Worm (Caenorhabditis elegans) whole organism, young adult: ENCODE data around the gene T25G12.13.

Experiments
- B0261.1 ChIP-seq: sonication (generic microtip); optimal IDR thresholded peaks from 2 replicates; lab custom pipeline; 2016; ENCODE audit warnings: mild to moderate bottlenecking, missing genetic modification characterization, moderate library complexity, missing compliant biosample characterization
- C06A6.2 ChIP-seq: fragments of 200-800 bp; sonication (Bioruptor generic); conservative IDR thresholded peaks from 2 replicates; pipeline ENCODE4 v1.3.6; 2022; ENCODE audit warnings: missing genetic modification characterization, missing compliant biosample characterization
- F10E7.11 ChIP-seq: sonication (generic microtip); optimal IDR thresholded peaks from 2 replicates; lab custom pipeline; 2017; ENCODE audit warnings: mild to moderate bottlenecking, missing genetic modification characterization, moderate library complexity, missing compliant biosample characterization
- F22D6.2 ChIP-seq: sonication (generic microtip); optimal IDR thresholded peaks from 2 replicates; lab custom pipeline; 2016; ENCODE audit warnings: mild to moderate bottlenecking, missing genetic modification characterization, missing compliant biosample characterization
- F37B4.10 ChIP-seq: fragments of 200-800 bp; sonication (Bioruptor generic); IDR thresholded peaks from 2 replicates; pipeline ENCODE4 v1.3.6; 2022; ENCODE audit warnings: missing genetic modification characterization, missing compliant biosample characterization
- F55B11.4 ChIP-seq: sonication (generic microtip); optimal IDR thresholded peaks from 2 replicates; lab custom pipeline; 2016; ENCODE audit warnings: missing compliant biosample characterization, missing genetic modification characterization, borderline replicate concordance; ENCODE audit not compliant: insufficient read depth
- F57A8.1 ChIP-seq: fragments of 200-800 bp; sonication (Bioruptor generic); optimal IDR thresholded peaks from 2 replicates; lab custom pipeline; 2018; ENCODE audit warnings: mild to moderate bottlenecking, missing genetic modification characterization, moderate library complexity, missing compliant biosample characterization
- K12H6.12 ChIP-seq: fragments of 200-800 bp; sonication (Bioruptor generic); optimal IDR thresholded peaks from 2 replicates; lab custom pipeline; 2018; ENCODE audit warnings: mild to moderate bottlenecking, missing genetic modification characterization, missing compliant biosample characterization
- T26A5.8 ChIP-seq: sonication (generic microtip); optimal IDR thresholded peaks from 2 replicates; lab custom pipeline; 2016; ENCODE audit warnings: missing genetic modification characterization, missing compliant biosample characterization
- Y56A3A.18 ChIP-seq: fragments of 200-800 bp; sonication (Bioruptor generic); IDR thresholded peaks from 2 replicates; pipeline ENCODE4 v1.3.6; 2022; ENCODE audit warnings: missing genetic modification reagents, missing genetic modification characterization, missing compliant biosample characterization
- Y79H2A.3 ChIP-seq: fragments of 200-800 bp; sonication (Bioruptor generic); conservative IDR thresholded peaks from 2 replicates; pipeline ENCODE4 v1.3.6; 2022; ENCODE audit warnings: missing genetic modification reagents, missing genetic modification characterization, missing compliant biosample characterization
- ZK185.1 ChIP-seq: sonication (generic microtip); optimal IDR thresholded peaks from 2 replicates; lab custom pipeline; 2016; ENCODE audit warnings: mild to moderate bottlenecking, missing genetic modification characterization, missing compliant biosample characterization; ENCODE audit not compliant: poor library complexity, severe bottlenecking
- aptf-3 ChIP-seq: fragments of 200-800 bp; sonication (Bioruptor generic); IDR thresholded peaks from 2 replicates; pipeline ENCODE4 v1.3.6; 2022; ENCODE audit warnings: missing genetic modification characterization, missing compliant biosample characterization
- atf-7 ChIP-seq: sonication (generic microtip); optimal IDR thresholded peaks from 2 replicates; lab custom pipeline; 2017; ENCODE audit warnings: mild to moderate bottlenecking, missing genetic modification characterization, missing compliant biosample characterization
- attf-5 ChIP-seq: fragments of 200-800 bp; sonication (Bioruptor generic); optimal IDR thresholded peaks from 2 replicates; lab custom pipeline; 2018; ENCODE audit warnings: mild to moderate bottlenecking, missing genetic modification characterization, missing compliant biosample characterization
- bed-2 ChIP-seq: fragments of 200-800 bp; sonication (Bioruptor generic); IDR thresholded peaks from 2 replicates; pipeline ENCODE4 v1.3.6; 2022; ENCODE audit warnings: missing genetic modification reagents, missing genetic modification characterization, missing compliant biosample characterization
- ccch-3 ChIP-seq: fragments of 200-800 bp; sonication (Bioruptor generic); optimal IDR thresholded peaks from 2 replicates; lab custom pipeline; 2018; ENCODE audit warnings: mild to moderate bottlenecking, missing genetic modification characterization, missing compliant biosample characterization
- ceh-40 ChIP-seq: fragments of 200-800 bp; sonication (Bioruptor generic); IDR thresholded peaks from 2 replicates; pipeline ENCODE4 v1.3.6; 2022; ENCODE audit warnings: missing genetic modification characterization, missing compliant biosample characterization
- ceh-58 ChIP-seq: fragments of 200-800 bp; sonication (Bioruptor generic); IDR thresholded peaks from 2 replicates; pipeline ENCODE4 v1.3.6; 2022; ENCODE audit warnings: missing genetic modification characterization, missing compliant biosample characterization
- ceh-79 ChIP-seq: sonication (generic microtip); optimal IDR thresholded peaks from 2 replicates; lab custom pipeline; 2017; ENCODE audit warnings: mild to moderate bottlenecking, missing genetic modification characterization, missing compliant biosample characterization
- chd-7 ChIP-seq: sonication (generic microtip); optimal IDR thresholded peaks from 2 replicates; lab custom pipeline; 2016; ENCODE audit warnings: mild to moderate bottlenecking, missing genetic modification characterization, moderate library complexity, missing compliant biosample characterization
- die-1 ChIP-seq: sonication (generic microtip); optimal IDR thresholded peaks from 2 replicates; lab custom pipeline; 2016; ENCODE audit warnings: missing genotype, mild to moderate bottlenecking, missing genetic modification characterization, missing compliant biosample characterization
- dox-1 ChIP-seq: fragments of 200-800 bp; sonication (Bioruptor generic); IDR thresholded peaks from 2 replicates; pipeline ENCODE4 v1.3.6; 2022; ENCODE audit warnings: missing genetic modification reagents, missing genetic modification characterization, missing compliant biosample characterization
- egl-44 ChIP-seq: fragments of 200-800 bp; sonication (Bioruptor generic); IDR thresholded peaks from 2 replicates; pipeline ENCODE4 v1.3.6; 2022; ENCODE audit warnings: missing genetic modification reagents, missing genetic modification characterization, missing compliant biosample characterization
- gei-17 ChIP-seq: fragments of 200-800 bp; sonication (Bioruptor generic); optimal IDR thresholded peaks from 2 replicates; lab custom pipeline; 2018; ENCODE audit warnings: mild to moderate bottlenecking, missing genetic modification characterization, missing compliant biosample characterization
- him-1 ChIP-seq: sonication (generic microtip); optimal IDR thresholded peaks from 2 replicates; lab custom pipeline; 2016; ENCODE audit warnings: missing genotype, missing genetic modification reagents, missing genetic modification characterization, missing compliant biosample characterization
- hmg-1.2 ChIP-seq: fragments of 200-800 bp; sonication (Bioruptor generic); IDR thresholded peaks from 2 replicates; pipeline ENCODE4 v1.3.6; 2022; ENCODE audit warnings: missing genetic modification reagents, missing genetic modification characterization, missing compliant biosample characterization
- hsf-1 ChIP-seq: fragments of 200-800 bp; sonication (Bioruptor generic); IDR thresholded peaks from 2 replicates; pipeline ENCODE4 v1.3.6; 2022; ENCODE audit warnings: missing genetic modification reagents, missing genetic modification characterization, missing compliant biosample characterization
- lin-35 ChIP-seq, 3 experiments: fragments of 150-350 bp in 2 of 3; sonication (generic microtip) in 1 of 3; optimal IDR thresholded peaks; 2 replicates each; lab custom pipeline; 2014 to 2018; ENCODE audit warnings: missing biosample characterization in 3 of 3, missing genetic modification characterization in 3 of 3, missing genetic modification reagents in 3 of 3
- lsl-1 ChIP-seq: fragments of 200-800 bp; sonication (Bioruptor generic); optimal IDR thresholded peaks from 2 replicates; lab custom pipeline; 2018; ENCODE audit warnings: mild to moderate bottlenecking, missing genetic modification characterization, moderate library complexity, missing compliant biosample characterization
- madf-3 ChIP-seq: fragments of 200-800 bp; sonication (Bioruptor generic); IDR thresholded peaks from 2 replicates; pipeline ENCODE4 v1.3.6; 2022; ENCODE audit warnings: missing genetic modification reagents, missing genetic modification characterization, missing compliant biosample characterization
- mcd-1 ChIP-seq: fragments of 200-800 bp; sonication (Bioruptor generic); IDR thresholded peaks from 2 replicates; pipeline ENCODE4 v1.3.6; 2022; ENCODE audit warnings: missing genetic modification reagents, missing genetic modification characterization, missing compliant biosample characterization
- mel-28 ChIP-seq: sonication (generic microtip); optimal IDR thresholded peaks from 2 replicates; lab custom pipeline; 2016; ENCODE audit warnings: borderline replicate concordance, mild to moderate bottlenecking, missing genetic modification characterization, missing compliant biosample characterization
- nhr-80 ChIP-seq: sonication (generic microtip); optimal IDR thresholded peaks from 2 replicates; lab custom pipeline; 2016; ENCODE audit warnings: missing genetic modification characterization, missing compliant biosample characterization
- pbrm-1 ChIP-seq: fragments of 200-800 bp; sonication (Bioruptor generic); IDR thresholded peaks from 2 replicates; pipeline ENCODE4 v1.3.6; 2022; ENCODE audit warnings: missing genetic modification reagents, missing genetic modification characterization, missing compliant biosample characterization
- pha-4 ChIP-seq: fragments of 150-350 bp; sonication (generic microtip); optimal IDR thresholded peaks from 2 replicates; lab custom pipeline; 2014; ENCODE audit warnings: missing biosample characterization, missing genetic modification reagents, missing genetic modification characterization
- rcor-1 ChIP-seq: fragments of 200-800 bp; sonication (Bioruptor generic); IDR thresholded peaks from 2 replicates; pipeline ENCODE4 v1.3.6; 2022; ENCODE audit warnings: missing genetic modification reagents, missing genetic modification characterization, missing compliant biosample characterization
- rec-8 ChIP-seq, 2 experiments: sonication (generic microtip); optimal IDR thresholded peaks; 2 replicates each; lab custom pipeline; 2016; ENCODE audit warnings: mild to moderate bottlenecking in 2 of 2, missing genetic modification characterization in 2 of 2, missing genetic modification reagents in 2 of 2, missing genotype in 2 of 2, missing biosample characterization in 1 of 2, missing compliant biosample characterization in 1 of 2, moderate library complexity in 1 of 2
- rpc-1 ChIP-seq, 2 experiments: fragments of 150-350 bp in 1 of 2; sonication (generic microtip) in 1 of 2; optimal IDR thresholded peaks; 2 replicates each; lab custom pipeline; 2014 to 2018; ENCODE audit warnings: missing biosample characterization in 1 of 2, missing genetic modification characterization in 1 of 2, missing genetic modification reagents in 1 of 2, missing genotype in 1 of 2
- snpc-3.4 ChIP-seq: sonication (generic microtip); optimal IDR thresholded peaks from 2 replicates; lab custom pipeline; 2017; ENCODE audit warnings: missing genetic modification characterization, mild to moderate bottlenecking, missing compliant biosample characterization, antibody characterized with exemption, moderate library complexity, missing genotype, missing genetic modification reagents
- tbp1 ChIP-seq: fragments of 200-800 bp; sonication (Bioruptor generic); optimal IDR thresholded peaks from 2 replicates; lab custom pipeline; 2018; ENCODE audit warnings: mild to moderate bottlenecking, missing genetic modification characterization, missing compliant biosample characterization
- tlf-1 ChIP-seq: fragments of 200-800 bp; sonication (Bioruptor generic); optimal IDR thresholded peaks from 2 replicates; lab custom pipeline; 2018; ENCODE audit warnings: mild to moderate bottlenecking, missing genetic modification characterization, missing compliant biosample characterization
- unc-130 ChIP-seq: sonication (generic microtip); optimal IDR thresholded peaks from 2 replicates; lab custom pipeline; 2016; ENCODE audit warnings: missing genetic modification reagents, missing genetic modification characterization, missing compliant biosample characterization
- unc-62 ChIP-seq: fragments of 150-350 bp; optimal IDR thresholded peaks from 2 replicates; lab custom pipeline; 2014; ENCODE audit warnings: missing biosample characterization, missing genetic modification reagents, missing genetic modification characterization
- xnd-1 ChIP-seq: sonication (generic microtip); optimal IDR thresholded peaks from 2 replicates; lab custom pipeline; 2016; ENCODE audit warnings: missing genotype, missing genetic modification reagents, missing genetic modification characterization, missing compliant biosample characterization
- ztf-22 ChIP-seq: fragments of 200-800 bp; sonication (Bioruptor generic); optimal IDR thresholded peaks from 2 replicates; lab custom pipeline; 2018; ENCODE audit warnings: mild to moderate bottlenecking, missing genetic modification characterization, moderate library complexity, missing compliant biosample characterization
- ztf-26 ChIP-seq: sonication (generic microtip); optimal IDR thresholded peaks from 2 replicates; lab custom pipeline; 2017; ENCODE audit warnings: missing genetic modification characterization, missing compliant biosample characterization
- ztf-6 ChIP-seq: fragments of 200-800 bp; sonication (Bioruptor generic); IDR thresholded peaks from 2 replicates; pipeline ENCODE4 v1.3.6; 2022; ENCODE audit warnings: missing genetic modification reagents, missing genetic modification characterization, missing compliant biosample characterization

The T25G12.13 gene

DNA sequence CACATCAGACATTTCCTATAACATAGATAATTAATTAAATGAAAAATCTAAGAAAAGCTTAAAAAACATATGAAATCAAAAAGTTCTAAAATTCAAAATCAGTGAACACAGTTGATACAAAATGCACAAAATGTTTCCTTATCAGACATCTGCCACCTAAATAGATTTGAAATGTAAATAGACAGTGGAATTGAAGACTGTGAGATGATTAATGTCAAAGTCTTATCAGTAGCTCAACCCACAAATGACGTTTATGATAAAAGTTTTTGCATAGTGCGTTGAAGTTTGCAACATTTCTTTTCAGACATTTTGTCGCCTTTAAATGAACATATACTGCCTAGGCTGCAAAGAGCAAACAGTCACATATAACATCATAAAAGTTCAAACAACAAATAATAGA is 13.6 kb downstream of the T25G12.13 start, which contains the start of gene Y40C7B.4:
Y40C7B.4 (minus strand) TSS at position 19 of the 400 bp plus-strand sequence.
- TF ChIP-seq nhr-80 (tag; lab: Kevin White, UChicago) (peak; percentile 56), lin-35 (GFP tag; optimal IDR thresholded peaks at IDR 0.05; lab: Kevin White, UChicago) (no peak), pha-4 (tag; lab: Kevin White, UChicago) (peak; percentile 51)

DNA sequence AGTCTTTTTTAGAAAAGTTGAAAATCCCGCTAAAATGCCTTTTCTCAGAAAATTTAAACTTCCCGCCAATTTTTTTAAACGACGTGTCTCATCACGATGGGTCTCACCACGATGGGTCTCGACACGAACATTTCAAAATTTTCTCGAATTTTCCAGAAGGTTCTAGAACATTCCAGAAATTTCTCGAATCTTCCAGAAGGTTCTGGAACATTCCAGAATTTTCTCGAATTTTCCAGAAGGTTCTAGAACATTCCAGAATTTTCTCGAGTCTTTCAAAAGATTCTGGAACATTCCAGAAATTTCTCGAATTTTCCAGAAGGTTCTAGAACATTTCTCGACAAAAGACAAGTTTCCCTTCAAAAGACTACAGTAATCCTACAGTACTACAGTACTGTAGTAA is 45.2 kb downstream of the T25G12.13 start:
- TF ChIP-seq dox-1 (GFP tag; lab: Robert Waterston, UW) (peak; percentile 83), attf-5 (GFP tag; lab: Kevin White, UChicago) (no peak), xnd-1 (no peak), Y79H2A.3 (GFP tag; lab: Robert Waterston, UW) (no peak), ceh-79 (no peak), atf-7 (tag; lab: Kevin White, UChicago) (no peak), F22D6.2 (no peak), T26A5.8 (no peak), B0261.1 (tag; lab: Kevin White, UChicago) (no peak), ceh-58 (0 out of 2 replicates have a peak, but pooled peaks have one; percentile 25), rec-8 (tag; optimal IDR thresholded peaks at IDR 0.05; lab: Kevin White, UChicago) (no peak), pbrm-1 (peak; percentile 41; the same call in 1 of the 2 replicates), hmg-1.2 (GFP tag; lab: Robert Waterston, UW) (no peak), Y56A3A.18 (no peak), rpc-1 (optimal IDR thresholded peaks at IDR 0.05; lab: Kevin White, UChicago) (peak; percentile 12), rpc-1 (tag; optimal IDR thresholded peaks at IDR 0.05; lab: Kevin White, UChicago) (no peak), chd-7 (no peak), die-1 (tag; lab: Kevin White, UChicago) (no peak), ccch-3 (GFP tag; lab: Kevin White, UChicago) (no peak), tbp1 (no peak), aptf-3 (GFP tag; lab: Robert Waterston, UW) (no peak), him-1 (tag; lab: Kevin White, UChicago) (no peak), hsf-1 (peak; percentile 97), tlf-1 (GFP tag; lab: Kevin White, UChicago) (no peak), gei-17 (peak; percentile 46), ztf-22 (GFP tag; lab: Kevin White, UChicago) (no peak), unc-62 (GFP tag; lab: Kevin White, UChicago) (no peak), ztf-26 (tag; lab: Kevin White, UChicago) (no peak), mel-28 (peak; percentile 88), egl-44 (GFP tag; lab: Robert Waterston, UW) (0 out of 2 replicates have a peak, but pooled peaks have one; percentile 40), ceh-40 (peak; percentile 66; the same call in 1 of the 2 replicates), F55B11.4 (tag; lab: Kevin White, UChicago) (no peak), lsl-1 (GFP tag; lab: Kevin White, UChicago) (no peak), F37B4.10 (GFP tag; lab: Robert Waterston, UW) (no peak)

- no peak for TF ChIP-seq bed-2 (GFP tag; lab: Robert Waterston, UW)
- no peak for TF ChIP-seq rcor-1 (GFP tag; lab: Robert Waterston, UW)
- TF ChIP-seq ceh-40: no peak
- no peak for TF ChIP-seq ztf-6 (GFP tag; lab: Robert Waterston, UW)
- no peak for TF ChIP-seq unc-130 (GFP tag; lab: Kevin White, UChicago)
- no peak for TF ChIP-seq K12H6.12 (tag; lab: Kevin White, UChicago)
- no peak for TF ChIP-seq gei-17
- TF ChIP-seq ZK185.1 (tag; lab: Kevin White, UChicago): no peak
- TF ChIP-seq C06A6.2 (GFP tag; lab: Robert Waterston, UW): no peak
- no peak for TF ChIP-seq mcd-1
- TF ChIP-seq ccch-3 (GFP tag; lab: Kevin White, UChicago): no peak
- no peak for TF ChIP-seq madf-3 (GFP tag; lab: Robert Waterston, UW)
- TF ChIP-seq rec-8 (tag; optimal IDR thresholded peaks at IDR 0.05; lab: Kevin White, UChicago): no peak
- TF ChIP-seq pbrm-1: no peak
- no peak for TF ChIP-seq him-1 (tag; lab: Kevin White, UChicago)
- no peak for TF ChIP-seq F57A8.1 (GFP tag; lab: Kevin White, UChicago)
- no peak for TF ChIP-seq F10E7.11
- no peak for TF ChIP-seq snpc-3.4
These were observed 50.9 kb downstream of the T25G12.13 start for ce11 chrX:17294019-17294418.
